Worm (Caenorhabditis elegans) whole organism, L1 larva: ENCODE measurements around the gene glb-16.

ENCODE experiments used
- nhr-19 ChIP-seq: fragments of 200-800 bp; sonication (Bioruptor generic); conservative IDR thresholded peaks from 2 replicates; pipeline ENCODE4 v1.3.6; 2022; ENCODE audit warnings: missing genetic modification characterization, missing compliant biosample characterization
- nhr-77 ChIP-seq: fragments of 150-350 bp; optimal IDR thresholded peaks from 2 replicates; lab custom pipeline; 2014; ENCODE audit warnings: missing biosample characterization, missing genetic modification characterization
- unc-62 ChIP-seq: fragments of 150-350 bp; optimal IDR thresholded peaks from 2 replicates; lab custom pipeline; 2014; ENCODE audit warnings: missing biosample characterization, missing genetic modification reagents, missing genetic modification characterization

- TF ChIP-seq nhr-77 (tag; lab: Kevin White, UChicago) (no peak), nhr-19 (no peak), unc-62 (GFP tag; lab: Kevin White, UChicago) (no peak)
Measured at ce11 chrX:7532632-7533031, 7.3 kb downstream of the glb-16 start, which contains the start of gene ceh-14.
